Fruit fly (Drosophila melanogaster) Kc167 (cell line): Measurements from ENCODE around the gene CG5342.

ENCODE experiments used
- Myc ChIP-seq: fragments of >200 bp; optimal IDR thresholded peaks from 2 replicates; lab custom pipeline; 2017; ENCODE audit warnings: missing external identifiers
- Sin3A ChIP-seq: fragments of >200 bp; optimal IDR thresholded peaks from 2 replicates; lab custom pipeline; 2018; ENCODE audit warnings: missing external identifiers
- h ChIP-seq: fragments of >200 bp; optimal IDR thresholded peaks from 3 replicates; lab custom pipeline; 2018; ENCODE audit warnings: missing external identifiers
- insv ChIP-seq: fragments of >200 bp; optimal IDR thresholded peaks from 3 replicates; lab custom pipeline; 2018; ENCODE audit warnings: missing external identifiers
- ttk ChIP-seq: sonication (Bioruptor generic); optimal IDR thresholded peaks from 2 replicates; lab custom pipeline; 2017; ENCODE audit warnings: missing external identifiers

DNA sequence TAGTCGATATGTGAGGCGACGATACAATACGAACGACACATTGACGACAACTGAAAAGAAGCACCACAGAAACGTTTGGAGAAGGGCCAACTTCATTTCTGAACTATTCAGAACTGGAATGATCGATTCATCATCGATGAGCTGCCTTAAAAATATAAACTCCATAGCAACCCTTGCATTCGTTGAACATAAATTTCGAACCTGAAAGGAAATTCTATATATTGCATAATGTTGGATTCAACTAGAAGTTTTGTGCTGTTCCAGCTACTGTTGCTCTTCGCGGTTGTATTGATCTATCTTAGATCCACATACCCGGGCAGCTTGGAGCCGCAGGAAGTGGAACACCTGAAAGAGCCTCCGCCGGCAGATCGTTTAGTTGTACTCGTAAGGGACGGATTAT is at the start of gene CG5342, which contains the start of gene CG6790:
- TF ChIP-seq Myc (lab: Kevin White, UChicago) (no peak), ttk (no peak), insv (lab: Kevin White, UChicago) (no peak), Sin3A (lab: Kevin White, UChicago) (no peak), h (lab: Kevin White, UChicago) (no peak)
